Worm (Caenorhabditis elegans) whole organism, late embryonic: Measurements from ENCODE around the gene Y37E11B.5.
"Not testable (repeated sequence)": the region's sequence is repeated elsewhere in the genome, so short reads cannot be mapped to it uniquely, and the experiment has no call there.

Experiments
- C38D4.7 ChIP-seq: fragments of 200-800 bp; sonication (Bioruptor generic); optimal IDR thresholded peaks from 2 replicates; lab custom pipeline; 2018; ENCODE audit warnings: mild to moderate bottlenecking, missing genetic modification characterization, moderate library complexity, missing compliant biosample characterization
- F13H6.1 ChIP-seq: sonication (generic microtip); optimal IDR thresholded peaks from 2 replicates; lab custom pipeline; 2016; ENCODE audit warnings: missing genetic modification characterization, missing compliant biosample characterization
- K09A11.1 ChIP-seq: sonication (generic microtip); optimal IDR thresholded peaks from 2 replicates; lab custom pipeline; 2017; ENCODE audit warnings: antibody characterized with exemption, mild to moderate bottlenecking, missing genetic modification characterization, missing compliant biosample characterization; ENCODE audit not compliant: insufficient read depth
- T23F11.4 ChIP-seq: fragments of 200-800 bp; sonication (Bioruptor generic); optimal IDR thresholded peaks from 2 replicates; lab custom pipeline; 2018; ENCODE audit warnings: mild to moderate bottlenecking, missing genetic modification characterization, missing compliant biosample characterization
- Y22D7AL.16 ChIP-seq: sonication (generic microtip); optimal IDR thresholded peaks from 2 replicates; lab custom pipeline; 2016; ENCODE audit warnings: missing genetic modification characterization, missing compliant biosample characterization
- ahr-1 ChIP-seq: sonication (generic microtip); optimal IDR thresholded peaks from 2 replicates; lab custom pipeline; 2016; ENCODE audit warnings: missing genetic modification characterization, missing compliant biosample characterization
- ceh-22 ChIP-seq: sonication (generic microtip); optimal IDR thresholded peaks from 2 replicates; lab custom pipeline; 2017; ENCODE audit warnings: missing biosample characterization, missing genetic modification characterization
- ceh-30 ChIP-seq: fragments of 150-350 bp; optimal IDR thresholded peaks from 2 replicates; lab custom pipeline; 2014; ENCODE audit warnings: missing biosample characterization, missing genetic modification characterization
- ceh-31 ChIP-seq: sonication (generic microtip); optimal IDR thresholded peaks from 2 replicates; lab custom pipeline; 2016; ENCODE audit warnings: missing genetic modification characterization, missing compliant biosample characterization
- ceh-48 ChIP-seq: sonication (generic microtip); optimal IDR thresholded peaks from 2 replicates; lab custom pipeline; 2016; ENCODE audit warnings: missing genetic modification characterization, inconsistent platforms, missing compliant biosample characterization
- ceh-6 ChIP-seq: fragments of 200-800 bp; sonication (Bioruptor generic); optimal IDR thresholded peaks from 2 replicates; lab custom pipeline; 2018; ENCODE audit warnings: mild to moderate bottlenecking, missing genetic modification characterization, missing compliant biosample characterization
- ceh-9 ChIP-seq: sonication (generic microtip); optimal IDR thresholded peaks from 2 replicates; lab custom pipeline; 2016; ENCODE audit warnings: mild to moderate bottlenecking, missing genetic modification characterization, inconsistent platforms, missing compliant biosample characterization
- eyg-1 ChIP-seq: sonication (generic microtip); optimal IDR thresholded peaks from 2 replicates; lab custom pipeline; 2016; ENCODE audit warnings: missing genotype, missing genetic modification characterization, missing compliant biosample characterization
- fkh-6 ChIP-seq: sonication (generic microtip); optimal IDR thresholded peaks from 2 replicates; lab custom pipeline; 2016; ENCODE audit warnings: missing genetic modification characterization, missing compliant biosample characterization
- lim-6 ChIP-seq: sonication (generic microtip); optimal IDR thresholded peaks from 2 replicates; lab custom pipeline; 2016; ENCODE audit warnings: missing genetic modification characterization, missing compliant biosample characterization
- lin-11 ChIP-seq: fragments of 200-800 bp; sonication (Bioruptor generic); optimal IDR thresholded peaks from 2 replicates; lab custom pipeline; 2018; ENCODE audit warnings: mild to moderate bottlenecking, missing genetic modification characterization, missing compliant biosample characterization
- madf-2 ChIP-seq: sonication (generic microtip); optimal IDR thresholded peaks from 2 replicates; lab custom pipeline; 2017; ENCODE audit warnings: missing genetic modification characterization, missing compliant biosample characterization
- mec-3 ChIP-seq: sonication (generic microtip); optimal IDR thresholded peaks from 2 replicates; lab custom pipeline; 2016; ENCODE audit warnings: borderline replicate concordance, missing genetic modification characterization, missing compliant biosample characterization
- nfya-1 ChIP-seq: sonication (generic microtip); optimal IDR thresholded peaks from 2 replicates; lab custom pipeline; 2017; ENCODE audit warnings: missing genetic modification characterization, mild to moderate bottlenecking, missing compliant biosample characterization, antibody characterized with exemption, moderate library complexity
- nhr-11 ChIP-seq: fragments of 150-350 bp; optimal IDR thresholded peaks from 2 replicates; lab custom pipeline; 2014; ENCODE audit warnings: missing biosample characterization, missing genetic modification characterization
- nhr-232 ChIP-seq: sonication (generic microtip); optimal IDR thresholded peaks from 2 replicates; lab custom pipeline; 2016; ENCODE audit warnings: missing genetic modification characterization, missing compliant biosample characterization
- npax-4 ChIP-seq: sonication (generic microtip); optimal IDR thresholded peaks from 2 replicates; lab custom pipeline; 2016; ENCODE audit warnings: missing genetic modification characterization, missing compliant biosample characterization
- odd-2 ChIP-seq: sonication (generic microtip); optimal IDR thresholded peaks from 2 replicates; lab custom pipeline; 2017; ENCODE audit warnings: antibody characterized with exemption, mild to moderate bottlenecking, missing genetic modification characterization, missing compliant biosample characterization
- pax-1 ChIP-seq: fragments of 150-350 bp; optimal IDR thresholded peaks from 2 replicates; lab custom pipeline; 2014; ENCODE audit warnings: missing biosample characterization, missing genetic modification characterization
- pha-2 ChIP-seq: sonication (generic microtip); optimal IDR thresholded peaks from 2 replicates; lab custom pipeline; 2017; ENCODE audit warnings: mild to moderate bottlenecking, missing genetic modification characterization, missing compliant biosample characterization
- pha-4 ChIP-seq: fragments of 150-350 bp; optimal IDR thresholded peaks from 2 replicates; lab custom pipeline; 2018; ENCODE audit warnings: missing biosample characterization, missing genetic modification reagents, missing genetic modification characterization
- pros-1 ChIP-seq: fragments of 150-350 bp; optimal IDR thresholded peaks from 2 replicates; lab custom pipeline; 2014; ENCODE audit warnings: missing biosample characterization, missing genetic modification reagents, missing genetic modification characterization
- rnt-1 ChIP-seq: sonication (generic microtip); optimal IDR thresholded peaks from 2 replicates; lab custom pipeline; 2016; ENCODE audit warnings: missing genetic modification characterization, missing compliant biosample characterization
- sdc-2 ChIP-seq: sonication (generic microtip); optimal IDR thresholded peaks from 2 replicates; lab custom pipeline; 2016; ENCODE audit warnings: missing genotype, missing genetic modification characterization, missing compliant biosample characterization
- sox-2 ChIP-seq: fragments of 200-800 bp; sonication (Bioruptor generic); IDR thresholded peaks from 2 replicates; pipeline ENCODE4 v1.3.6; 2022; ENCODE audit warnings: missing genetic modification reagents, missing genetic modification characterization, missing compliant biosample characterization
- tbx-2 ChIP-seq: sonication (generic microtip); optimal IDR thresholded peaks from 2 replicates; lab custom pipeline; 2016; ENCODE audit warnings: missing genetic modification characterization, missing compliant biosample characterization
- ttx-3 ChIP-seq: sonication (generic microtip); optimal IDR thresholded peaks from 2 replicates; lab custom pipeline; 2016; ENCODE audit warnings: missing genetic modification reagents, missing genetic modification characterization, missing compliant biosample characterization
- unc-3 ChIP-seq, 2 experiments: fragments of 200-800 bp in 1 of 2; sonication (Bioruptor generic) in 1 of 2; sonication (generic microtip) in 1 of 2; conservative IDR thresholded peaks in 1 of 2; optimal IDR thresholded peaks in 1 of 2; 2 replicates each; pipeline versions ENCODE4 v1.3.6 to Lab custom; 2016 to 2022; ENCODE audit warnings: missing compliant biosample characterization in 2 of 2, missing genetic modification characterization in 2 of 2, missing genetic modification reagents in 1 of 2
- unc-42 ChIP-seq: sonication (generic microtip); optimal IDR thresholded peaks from 2 replicates; lab custom pipeline; 2016; ENCODE audit warnings: missing genotype, missing genetic modification characterization, missing compliant biosample characterization
- unc-86 ChIP-seq: sonication (generic microtip); optimal IDR thresholded peaks from 2 replicates; lab custom pipeline; 2016; ENCODE audit warnings: missing genetic modification characterization, missing compliant biosample characterization
- zip-5 ChIP-seq: sonication (generic microtip); optimal IDR thresholded peaks from 2 replicates; lab custom pipeline; 2016; ENCODE audit warnings: missing genetic modification characterization, missing compliant biosample characterization

The Y37E11B.5 gene

ce11 chrIV:3582806-3583205, 15.5 kb downstream of the Y37E11B.5 start, which contains the start of gene blos-7:
blos-7 (minus strand) TSS chrIV:3582906.
- not testable (repeated sequence) for TF ChIP-seq npax-4, nhr-232, sdc-2 (tag; lab: Kevin White, UChicago)

ce11 chrIV:3579477-3579975, 18.8 kb downstream of the Y37E11B.5 start, which contains the start of gene Y37E11B.1:
Y37E11B.1 (plus strand) TSS chrIV:3579621.
- no peak for TF ChIP-seq mec-3 (tag; lab: Kevin White, UChicago)
- no peak for TF ChIP-seq ceh-48 (tag; lab: Kevin White, UChicago)
- no peak for TF ChIP-seq rnt-1
- TF ChIP-seq K09A11.1 (tag; lab: Kevin White, UChicago) = no peak

- TF ChIP-seq mec-3 (tag; lab: Kevin White, UChicago) (no peak), madf-2 (tag; lab: Kevin White, UChicago) (no peak), eyg-1 (tag; lab: Kevin White, UChicago) (no peak), pha-2 (tag; lab: Kevin White, UChicago) (no peak), npax-4 (tag; lab: Kevin White, UChicago) (no peak), rnt-1 (no peak), pros-1 (tag; lab: Kevin White, UChicago) (no peak), F13H6.1 (no peak), lim-6 (tag; lab: Kevin White, UChicago) (no peak), nhr-11 (tag; lab: Kevin White, UChicago) (no peak), tbx-2 (tag; lab: Kevin White, UChicago) (no peak), unc-86 (tag; lab: Kevin White, UChicago) (no peak), unc-3 (GFP tag; conservative IDR thresholded peaks at IDR 0.05; lab: Robert Waterston, UW) (no peak), unc-3 (tag; optimal IDR thresholded peaks at IDR 0.05; lab: Kevin White, UChicago) (no peak), C38D4.7 (no peak), pax-1 (tag; lab: Kevin White, UChicago) (no peak), fkh-6 (tag; lab: Kevin White, UChicago) (no peak), ceh-31 (tag; lab: Kevin White, UChicago) (no peak), zip-5 (no peak), ceh-30 (tag; lab: Kevin White, UChicago) (no peak)
Observed at ce11 chrIV:3578667-3579066, 19.7 kb downstream of the Y37E11B.5 start.

- no peak for TF ChIP-seq odd-2
Observed at ce11 chrIV:3578155-3578554, 20.2 kb downstream of the Y37E11B.5 start, which contains the start of gene Y37E11B.2. Y37E11B.2 (plus strand) TSS chrIV:3578455.

- TF ChIP-seq zip-5 (no peak), pax-1 (tag; lab: Kevin White, UChicago) (no peak), Y22D7AL.16 (tag; lab: Kevin White, UChicago) (no peak), unc-86 (tag; lab: Kevin White, UChicago) (no peak), sox-2 (GFP tag; lab: Robert Waterston, UW) (no peak), rnt-1 (no peak), ceh-48 (tag; lab: Kevin White, UChicago) (no peak), unc-42 (no peak), ceh-6 (GFP tag; lab: Kevin White, UChicago) (no peak), T23F11.4 (GFP tag; lab: Kevin White, UChicago) (no peak), ceh-22 (tag; lab: Kevin White, UChicago) (no peak), lin-11 (tag; lab: Kevin White, UChicago) (no peak), ceh-9 (tag; lab: Kevin White, UChicago) (no peak), ceh-30 (tag; lab: Kevin White, UChicago) (no peak), ttx-3 (tag; lab: Kevin White, UChicago) (no peak), ahr-1 (tag; lab: Kevin White, UChicago) (no peak), nfya-1 (tag; lab: Kevin White, UChicago) (no peak), pha-4 (no peak)
Observed at ce11 chrIV:3570612-3571011, 27.7 kb downstream of the Y37E11B.5 start.
